Fruit fly (Drosophila melanogaster) whole organism, embryonic: ENCODE measurements around the gene rhea.

Source experiments
- ATbp ChIP-seq: fragments of 200-800 bp; sonication (Bioruptor generic); optimal IDR thresholded peaks from 2 replicates; lab custom pipeline; 2017; ENCODE audit warnings: missing biosample characterization, mild to moderate bottlenecking, missing genetic modification characterization, missing genetic modification reagents
- CG10959 ChIP-seq: fragments of 200-800 bp; sonication (Bioruptor generic); IDR thresholded peaks from 2 replicates; pipeline ENCODE4 v1.3.6; 2022; ENCODE audit warnings: missing biosample characterization, missing genetic modification characterization
- CG11456 ChIP-seq: fragments of 200-800 bp; sonication (Bioruptor generic); IDR thresholded peaks from 3 replicates; pipeline ENCODE4 v1.3.6; 2022; ENCODE audit warnings: missing biosample characterization, missing genetic modification characterization
- CG12942 ChIP-seq: fragments of 200-800 bp; sonication (Bioruptor generic); optimal IDR thresholded peaks from 3 replicates; lab custom pipeline; 2016; ENCODE audit warnings: missing biosample characterization, missing genetic modification characterization
- CG13287 ChIP-seq: fragments of 200-800 bp; sonication (Bioruptor generic); IDR thresholded peaks from 2 replicates; pipeline ENCODE4 v1.3.6; 2022; ENCODE audit warnings: missing biosample characterization, missing genetic modification characterization; ENCODE audit not compliant: partially characterized antibody
- CG15073 ChIP-seq: fragments of 200-800 bp; sonication (Bioruptor generic); optimal IDR thresholded peaks from 2 replicates; lab custom pipeline; 2016; ENCODE audit warnings: missing biosample characterization, missing genetic modification characterization
- CG15514 ChIP-seq: fragments of 200-800 bp; sonication (Bioruptor generic); optimal IDR thresholded peaks from 3 replicates; lab custom pipeline; 2017; ENCODE audit warnings: missing biosample characterization, missing genetic modification characterization, mild to moderate bottlenecking, moderate library complexity, missing genetic modification reagents
- CG1603 ChIP-seq: fragments of 200-800 bp; sonication (Bioruptor generic); optimal IDR thresholded peaks from 2 replicates; lab custom pipeline; 2019; ENCODE audit warnings: missing biosample characterization, mild to moderate bottlenecking, missing genetic modification characterization, moderate library complexity
- CG1832 ChIP-seq: fragments of 200-800 bp; sonication (Bioruptor generic); optimal IDR thresholded peaks from 2 replicates; lab custom pipeline; 2017; ENCODE audit warnings: missing biosample characterization, mild to moderate bottlenecking, missing genetic modification characterization, inconsistent platforms
- CG18764 ChIP-seq: fragments of 200-800 bp; sonication (Bioruptor generic); optimal IDR thresholded peaks from 3 replicates; lab custom pipeline; 2016; ENCODE audit warnings: missing biosample characterization, missing genetic modification characterization
- CG33213 ChIP-seq: fragments of 200-800 bp; sonication (Bioruptor generic); optimal IDR thresholded peaks from 3 replicates; lab custom pipeline; 2016; ENCODE audit warnings: missing biosample characterization, missing genetic modification characterization
- CG4424 ChIP-seq: fragments of 200-800 bp; sonication (Bioruptor generic); optimal IDR thresholded peaks from 3 replicates; lab custom pipeline; 2016; ENCODE audit warnings: missing biosample characterization, missing genetic modification characterization
- CG6854 ChIP-seq: fragments of 200-800 bp; sonication (Bioruptor generic); optimal IDR thresholded peaks from 3 replicates; lab custom pipeline; 2017; ENCODE audit warnings: missing biosample characterization, mild to moderate bottlenecking, missing genetic modification characterization
- CG7372 ChIP-seq: fragments of 200-800 bp; sonication (Bioruptor generic); IDR thresholded peaks from 2 replicates; pipeline ENCODE4 v1.3.6; 2022; ENCODE audit warnings: missing biosample characterization, missing genetic modification characterization
- CG7987 ChIP-seq: fragments of 200-800 bp; sonication (Bioruptor generic); optimal IDR thresholded peaks from 2 replicates; lab custom pipeline; 2018; ENCODE audit warnings: missing biosample characterization, mild to moderate bottlenecking, missing genetic modification characterization, moderate library complexity
- CG8089 ChIP-seq: fragments of 200-800 bp; sonication (Bioruptor generic); optimal IDR thresholded peaks from 3 replicates; lab custom pipeline; 2016; ENCODE audit warnings: missing biosample characterization, missing genetic modification characterization
- CG8359 ChIP-seq: fragments of 200-800 bp; sonication (Bioruptor generic); optimal IDR thresholded peaks from 2 replicates; lab custom pipeline; 2017; ENCODE audit warnings: missing biosample characterization, mild to moderate bottlenecking, missing genetic modification characterization, borderline replicate concordance
- CG8388 ChIP-seq: fragments of 200-800 bp; sonication (Bioruptor generic); optimal IDR thresholded peaks from 2 replicates; lab custom pipeline; 2019; ENCODE audit warnings: missing biosample characterization, mild to moderate bottlenecking, missing genetic modification characterization, moderate library complexity
- Dek ChIP-seq: fragments of 200-800 bp; sonication (Bioruptor generic); optimal IDR thresholded peaks from 3 replicates; lab custom pipeline; 2019; ENCODE audit warnings: missing biosample characterization, mild to moderate bottlenecking, missing genetic modification characterization, moderate library complexity
- HLH3B ChIP-seq: fragments of 200-800 bp; sonication (Bioruptor generic); IDR thresholded peaks from 2 replicates; pipeline ENCODE4 v1.3.6; 2022; ENCODE audit warnings: missing biosample characterization, missing genetic modification characterization
- Hand ChIP-seq: fragments of 200-800 bp; sonication (Bioruptor generic); optimal IDR thresholded peaks from 2 replicates; lab custom pipeline; 2017; ENCODE audit warnings: mild to moderate bottlenecking, missing biosample characterization, missing genetic modification reagents, missing genetic modification characterization
- MTF-1 ChIP-seq: fragments of 200-800 bp; sonication (Bioruptor generic); optimal IDR thresholded peaks from 2 replicates; lab custom pipeline; 2018; ENCODE audit warnings: missing biosample characterization, mild to moderate bottlenecking, missing genetic modification characterization, borderline replicate concordance
- Ssrp ChIP-seq: fragments of 200-800 bp; sonication (Bioruptor generic); optimal IDR thresholded peaks from 2 replicates; lab custom pipeline; 2018; ENCODE audit warnings: missing biosample characterization, mild to moderate bottlenecking, missing genetic modification characterization, moderate library complexity
- Usf ChIP-seq: fragments of 200-800 bp; sonication (Bioruptor generic); optimal IDR thresholded peaks from 2 replicates; lab custom pipeline; 2017; ENCODE audit warnings: missing genotype, missing biosample characterization, missing genetic modification characterization
- Xrp1 ChIP-seq: fragments of 200-800 bp; sonication (Bioruptor generic); IDR thresholded peaks from 2 replicates; pipeline ENCODE4 v1.3.6; 2022; ENCODE audit warnings: missing biosample characterization, missing genetic modification characterization
- corto ChIP-seq: fragments of 200-800 bp; sonication (Bioruptor generic); optimal IDR thresholded peaks from 2 replicates; lab custom pipeline; 2016; ENCODE audit warnings: missing biosample characterization, mild to moderate bottlenecking, missing genetic modification characterization, moderate library complexity
- fd3F ChIP-seq: fragments of 200-800 bp; sonication (Bioruptor generic); optimal IDR thresholded peaks from 2 replicates; lab custom pipeline; 2018; ENCODE audit warnings: missing biosample characterization, mild to moderate bottlenecking, missing genetic modification characterization, moderate library complexity
- gcm2 ChIP-seq: fragments of 200-800 bp; sonication (Bioruptor generic); optimal IDR thresholded peaks from 2 replicates; lab custom pipeline; 2016; ENCODE audit warnings: missing biosample characterization, missing genetic modification characterization
- gt ChIP-seq: fragments of 200-800 bp; sonication (Bioruptor generic); IDR thresholded peaks from 2 replicates; pipeline ENCODE4 v1.3.6; 2022; ENCODE audit warnings: missing biosample characterization, missing genetic modification characterization
- lab ChIP-seq: fragments of 200-800 bp; sonication (Bioruptor generic); optimal IDR thresholded peaks from 3 replicates; lab custom pipeline; 2017; ENCODE audit warnings: missing biosample characterization, missing genetic modification characterization, mild to moderate bottlenecking, moderate library complexity, missing genetic modification reagents
- lmd ChIP-seq: fragments of 200-800 bp; sonication (Bioruptor generic); IDR thresholded peaks from 2 replicates; pipeline ENCODE4 v1.3.6; 2022; ENCODE audit warnings: missing biosample characterization, missing genetic modification characterization
- mirr ChIP-seq: fragments of 200-800 bp; sonication (Bioruptor generic); optimal IDR thresholded peaks from 3 replicates; lab custom pipeline; 2018; ENCODE audit warnings: missing biosample characterization, mild to moderate bottlenecking, missing genetic modification characterization
- pfk ChIP-seq: fragments of 200-800 bp; sonication (Bioruptor generic); optimal IDR thresholded peaks from 2 replicates; lab custom pipeline; 2018; ENCODE audit warnings: missing biosample characterization, mild to moderate bottlenecking, missing genetic modification characterization, moderate library complexity
- phol ChIP-seq: fragments of 200-800 bp; sonication (Bioruptor generic); optimal IDR thresholded peaks from 3 replicates; lab custom pipeline; 2018; ENCODE audit warnings: missing biosample characterization, mild to moderate bottlenecking, missing genetic modification characterization, moderate library complexity
- psq ChIP-seq: fragments of 200-800 bp; sonication (Bioruptor generic); optimal IDR thresholded peaks from 2 replicates; lab custom pipeline; 2017; ENCODE audit warnings: missing biosample characterization, missing genetic modification characterization
- rib ChIP-seq: fragments of 200-800 bp; sonication (Bioruptor generic); IDR thresholded peaks from 2 replicates; pipeline ENCODE4 v1.3.6; 2022; ENCODE audit warnings: missing biosample characterization, missing genetic modification characterization
- slp2 ChIP-seq: fragments of 200-800 bp; sonication (Bioruptor generic); optimal IDR thresholded peaks from 2 replicates; lab custom pipeline; 2016; ENCODE audit warnings: missing biosample characterization, missing genetic modification characterization
- stc ChIP-seq: fragments of 200-800 bp; sonication (Bioruptor generic); IDR thresholded peaks from 2 replicates; pipeline ENCODE4 v1.3.6; 2022; ENCODE audit warnings: missing biosample characterization, missing genetic modification characterization
- tna ChIP-seq: fragments of 200-800 bp; sonication (Bioruptor generic); IDR thresholded peaks from 2 replicates; pipeline ENCODE4 v1.3.6; 2022; ENCODE audit warnings: missing biosample characterization, missing genetic modification characterization; ENCODE audit not compliant: partially characterized antibody
- ttk ChIP-seq: fragments of 200-800 bp; sonication (Bioruptor generic); IDR thresholded peaks from 2 replicates; pipeline ENCODE4 v2.1.2; 2022; ENCODE audit warnings: missing biosample characterization, missing genetic modification characterization
- vnd ChIP-seq: fragments of 200-800 bp; sonication (Bioruptor generic); IDR thresholded peaks from 3 replicates; pipeline ENCODE4 v1.3.6; 2022; ENCODE audit warnings: missing biosample characterization, missing genetic modification characterization; ENCODE audit not compliant: partially characterized antibody
- yki ChIP-seq: fragments of >200 bp; optimal IDR thresholded peaks from 3 replicates; lab custom pipeline; 2018
- zfh1 ChIP-seq: fragments of 200-800 bp; sonication (Bioruptor generic); IDR thresholded peaks from 3 replicates; pipeline ENCODE4 v1.3.6; 2022; ENCODE audit warnings: missing biosample characterization, missing genetic modification characterization

rhea gene

DNA sequence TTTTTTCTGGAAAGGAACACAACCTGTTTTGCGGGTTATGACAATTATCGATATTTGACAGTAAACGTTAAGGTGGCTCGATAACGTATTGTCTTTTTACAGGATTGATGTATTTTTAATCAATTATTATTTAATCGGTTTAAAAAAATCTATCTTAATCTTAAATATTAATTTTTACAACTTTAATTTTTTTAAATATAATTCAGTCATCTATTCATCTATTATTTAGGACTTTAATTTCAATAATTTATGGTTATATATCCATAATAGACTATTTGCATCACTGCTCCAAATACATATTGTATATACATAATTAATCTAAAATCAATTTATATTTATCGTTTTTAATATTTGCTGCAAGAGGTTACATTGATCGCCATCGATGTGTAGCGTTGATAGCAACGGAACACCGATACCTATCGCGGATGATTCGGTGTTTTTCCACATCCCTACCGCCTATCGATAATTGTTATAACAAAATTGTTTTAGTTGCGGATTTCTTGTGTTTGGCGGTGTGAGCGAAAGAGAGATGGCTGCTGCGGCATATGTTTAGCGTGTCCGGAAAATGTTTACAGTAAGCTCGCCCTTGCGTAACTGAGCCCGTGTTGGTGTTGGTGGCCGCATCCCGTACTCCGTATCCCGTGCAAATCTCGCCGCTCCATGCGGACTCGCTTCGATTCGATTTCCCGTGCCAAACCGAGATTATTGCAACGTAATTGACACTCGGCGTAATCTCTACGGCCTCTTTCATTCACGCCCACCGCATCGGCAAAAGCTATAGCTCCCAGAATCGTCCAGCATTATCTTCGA is 19.8 kb upstream of the rhea start, which contains the start of the genes GstO1 and foi (continued):
- TF ChIP-seq CG1832 (GFP tag; lab: Kevin White, UChicago) (no peak), Dek (tag; lab: Kevin White, UChicago) (peak; percentile 37), CG13287 (GFP tag; lab: Robert Waterston, UW) (peak; percentile 97), Usf (no peak), gcm2 (GFP tag; lab: Kevin White, UChicago) (no peak), mirr (peak; percentile 2), corto (GFP tag; lab: Kevin White, UChicago) (peak; percentile 24), CG11456 (GFP tag; lab: Robert Waterston, UW) (no peak), CG15514 (peak; percentile 88), zfh1 (no peak), stc (GFP tag; lab: Robert Waterston, UW) (no peak), MTF-1 (peak; percentile 45), CG6854 (GFP tag; lab: Kevin White, UChicago) (no peak), fd3F (GFP tag; lab: Kevin White, UChicago) (no peak), CG7987 (GFP tag; lab: Kevin White, UChicago) (no peak), CG8388 (GFP tag; lab: Kevin White, UChicago) (no peak), gt (GFP tag; lab: Robert Waterston, UW) (no peak), phol (peak; percentile 63), HLH3B (0 out of 2 replicates have a peak, but pooled peaks have one; percentile 29), ttk (GFP tag; lab: Robert Waterston, UW) (no peak), yki (lab: Kevin White, UChicago) (no peak), CG8089 (no peak), CG12942 (GFP tag; lab: Kevin White, UChicago) (no peak), lmd (GFP tag; lab: Robert Waterston, UW) (no peak; the same call in 1 of the 2 replicates), Xrp1 (GFP tag; lab: Robert Waterston, UW) (no peak), slp2 (GFP tag; lab: Kevin White, UChicago) (no peak), lab (peak; percentile 37), Hand (GFP tag; lab: Kevin White, UChicago) (no peak), ATbp (GFP tag; lab: Kevin White, UChicago) (no peak), Ssrp (tag; lab: Kevin White, UChicago) (no peak), CG8359 (GFP tag; lab: Kevin White, UChicago) (no peak), CG7372 (GFP tag; lab: Robert Waterston, UW) (no peak), CG4424 (GFP tag; lab: Kevin White, UChicago) (no peak), pfk (GFP tag; lab: Kevin White, UChicago) (peak; percentile 5), CG1603 (tag; lab: Kevin White, UChicago) (peak; percentile 74), vnd (GFP tag; lab: Robert Waterston, UW) (peak; percentile 99), CG15073 (no peak), CG10959 (GFP tag; lab: Robert Waterston, UW) (no peak), tna (peak; percentile 99), CG33213 (no peak), psq (GFP tag; lab: Kevin White, UChicago) (peak; percentile 12), CG18764 (GFP tag; lab: Kevin White, UChicago) (no peak), rib (GFP tag; lab: Robert Waterston, UW) (peak; percentile 43; the same call in 1 of the 2 replicates)
